Worm (Caenorhabditis elegans): ENCODE data around the gene Y110A2AL.7.

ce11 chrII:2800550-2801233 is 42.3 kb downstream of the Y110A2AL.7 start, which contains the start of gene nhr-119:
- no peak for TF ChIP-seq arid-1 (GFP tag; conservative IDR thresholded peaks at IDR 0.05)
- TF ChIP-seq zip-11 (GFP tag; IDR thresholded peaks at IDR 0.05): no peak
- TF ChIP-seq unc-62 (GFP tag; optimal IDR thresholded peaks at IDR 0.05 in 1 of 2): peak in 1 of 2 experiments; percentile 68
- TF ChIP-seq unc-62 (tag; optimal IDR thresholded peaks at IDR 0.05): no peak
- no peak for TF ChIP-seq ama-1 (optimal IDR thresholded peaks at IDR 0.05)
- no peak for TF ChIP-seq snpc-4 (tag; optimal IDR thresholded peaks at IDR 0.05)
